Fruit fly (Drosophila melanogaster): ENCODE measurements around the gene CG46448.

DNA sequence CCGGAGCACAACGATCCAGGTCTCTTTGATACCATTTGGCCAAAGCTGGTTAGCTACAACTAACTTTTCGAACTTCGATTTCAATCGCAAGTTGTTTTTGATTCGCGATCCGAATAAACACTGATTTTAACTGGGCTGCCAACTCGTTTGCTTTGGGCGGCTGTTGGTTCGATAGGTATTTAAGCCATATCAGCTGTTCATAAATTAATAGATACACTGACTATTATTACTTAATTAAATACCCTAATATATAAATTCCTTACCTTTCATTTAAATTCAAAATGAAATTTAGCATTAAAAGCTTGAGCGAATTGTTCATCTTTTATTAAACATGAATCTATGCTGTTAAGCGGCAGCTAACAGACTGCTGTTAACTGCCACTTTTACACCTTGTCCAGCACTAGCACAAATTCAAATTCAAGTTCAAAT is 34.2 kb upstream of the CG46448 start, which contains the start of gene CG9967:
- TF ChIP-seq CG12768 (GFP tag; optimal IDR thresholded peaks at IDR 0.05) (no peak), CG11617 (GFP tag; optimal IDR thresholded peaks at IDR 0.05) (peak; percentile 14), CG5204 (GFP tag; optimal IDR thresholded peaks at IDR 0.05) (no peak), CG1620 (GFP tag; optimal IDR thresholded peaks at IDR 0.05) (no peak), ovo (GFP tag; optimal IDR thresholded peaks at IDR 0.05) (no peak), CG33017 (tag; optimal IDR thresholded peaks at IDR 0.05) (no peak)
